Worm (Caenorhabditis elegans) whole organism, young adult: Measurements from ENCODE around the gene pgm-3.

Experiments
- B0035.1 ChIP-seq: sonication (generic microtip); optimal IDR thresholded peaks from 2 replicates; lab custom pipeline; 2016; ENCODE audit warnings: missing genetic modification characterization, mild to moderate bottlenecking, missing compliant biosample characterization, missing genotype, missing genetic modification reagents
- F33H1.4 ChIP-seq: fragments of 200-800 bp; sonication (Bioruptor generic); IDR thresholded peaks from 2 replicates; pipeline ENCODE4 v1.3.6; 2022; ENCODE audit warnings: missing genetic modification reagents, missing genetic modification characterization, missing compliant biosample characterization
- F57C9.4 ChIP-seq: sonication (generic microtip); optimal IDR thresholded peaks from 2 replicates; lab custom pipeline; 2017; ENCODE audit warnings: mild to moderate bottlenecking, missing genetic modification characterization, missing compliant biosample characterization
- Y53F4B.3 ChIP-seq: fragments of 200-800 bp; sonication (Bioruptor generic); IDR thresholded peaks from 2 replicates; pipeline ENCODE4 v1.3.6; 2022; ENCODE audit warnings: missing genetic modification reagents, missing genetic modification characterization, missing compliant biosample characterization
- akir-1 ChIP-seq: fragments of 200-800 bp; sonication (Bioruptor generic); optimal IDR thresholded peaks from 2 replicates; lab custom pipeline; 2018; ENCODE audit warnings: mild to moderate bottlenecking, missing genetic modification characterization, moderate library complexity, missing compliant biosample characterization
- ama-1 ChIP-seq, 3 experiments: fragments of 150-350 bp in 1 of 3; sonication (generic microtip) in 2 of 3; optimal IDR thresholded peaks; 2 replicates each; lab custom pipeline; 2014 to 2018; ENCODE audit warnings: missing biosample characterization in 2 of 3, missing genetic modification characterization in 2 of 3, missing genetic modification reagents in 2 of 3
- ccch-3 ChIP-seq: fragments of 200-800 bp; sonication (Bioruptor generic); optimal IDR thresholded peaks from 2 replicates; lab custom pipeline; 2018; ENCODE audit warnings: mild to moderate bottlenecking, missing genetic modification characterization, missing compliant biosample characterization
- dpl-1 ChIP-seq: fragments of 150-350 bp; optimal IDR thresholded peaks from 2 replicates; lab custom pipeline; 2014; ENCODE audit warnings: missing biosample characterization, missing genetic modification reagents, missing genetic modification characterization
- pha-4 ChIP-seq: fragments of 150-350 bp; sonication (generic microtip); optimal IDR thresholded peaks from 2 replicates; lab custom pipeline; 2014; ENCODE audit warnings: missing biosample characterization, missing genetic modification reagents, missing genetic modification characterization
- snpc-1.1 ChIP-seq: sonication (generic microtip); optimal IDR thresholded peaks from 2 replicates; lab custom pipeline; 2017; ENCODE audit warnings: missing genetic modification characterization, mild to moderate bottlenecking, missing compliant biosample characterization, antibody characterized with exemption, moderate library complexity, missing genotype, missing genetic modification reagents; ENCODE audit not compliant: insufficient read depth
- snpc-4 ChIP-seq, 5 experiments: fragments of 150-350 bp in 1 of 5; sonication (generic microtip) in 4 of 5; optimal IDR thresholded peaks; 2 replicates each; lab custom pipeline; 2014 to 2018; ENCODE audit warnings: missing genetic modification characterization in 5 of 5, missing biosample characterization in 3 of 5, antibody characterized with exemption in 2 of 5, mild to moderate bottlenecking in 2 of 5, missing compliant biosample characterization in 2 of 5, missing genotype in 2 of 5, moderate library complexity in 2 of 5, missing genetic modification reagents in 1 of 5
- ztf-25 ChIP-seq: fragments of 200-800 bp; sonication (Bioruptor generic); IDR thresholded peaks from 2 replicates; pipeline ENCODE4 v1.3.6; 2022; ENCODE audit warnings: missing genetic modification reagents, missing genetic modification characterization, missing compliant biosample characterization

DNA sequence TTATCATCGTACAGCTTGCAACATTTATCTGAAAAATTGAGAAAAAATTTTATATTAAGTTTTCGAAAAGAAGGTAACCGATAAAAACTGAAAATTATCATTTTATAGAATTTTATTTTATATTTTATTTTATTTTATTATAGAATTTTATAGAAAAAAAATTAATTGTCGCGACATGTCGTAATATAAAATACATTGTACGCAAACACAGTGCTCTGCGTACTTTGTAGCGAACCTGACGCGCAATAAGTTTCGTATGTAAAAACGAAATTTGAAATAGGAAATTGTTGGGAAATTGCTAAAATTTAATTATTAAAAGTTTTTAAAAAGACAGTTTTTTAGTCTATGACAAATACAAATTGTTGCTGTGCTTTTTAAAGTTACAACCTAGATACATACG is 34.0 kb upstream of the pgm-3 start, which contains the start of the genes hst-1 and ints-6:
- TF ChIP-seq ama-1 (optimal IDR thresholded peaks at IDR 0.05; lab: Kevin White, UChicago) (no peak), ama-1 (GFP tag; optimal IDR thresholded peaks at IDR 0.05; lab: Kevin White, UChicago) (no peak), Y53F4B.3 (GFP tag; lab: Robert Waterston, UW) (no peak), snpc-1.1 (tag; lab: Kevin White, UChicago) (no peak), B0035.1 (tag; lab: Kevin White, UChicago) (no peak), dpl-1 (GFP tag; lab: Kevin White, UChicago) (no peak), F33H1.4 (no peak), F57C9.4 (tag; lab: Kevin White, UChicago) (no peak), snpc-4 (GFP tag; optimal IDR thresholded peaks at IDR 0.05; lab: Kevin White, UChicago) (no peak), snpc-4 (tag; optimal IDR thresholded peaks at IDR 0.05; lab: Kevin White, UChicago) (no peak), akir-1 (no peak), ztf-25 (GFP tag; lab: Robert Waterston, UW) (no peak), ccch-3 (GFP tag; lab: Kevin White, UChicago) (no peak), pha-4 (no peak)
